Worm (Caenorhabditis elegans) whole organism, young adult: ENCODE measurements around the gene C46F11.6.

Experiments
- B0261.1 ChIP-seq: sonication (generic microtip); optimal IDR thresholded peaks from 2 replicates; lab custom pipeline; 2016; ENCODE audit warnings: mild to moderate bottlenecking, missing genetic modification characterization, moderate library complexity, missing compliant biosample characterization
- D2030.7 ChIP-seq: fragments of 200-800 bp; sonication (Bioruptor generic); IDR thresholded peaks from 2 replicates; pipeline ENCODE4 v1.3.6; 2022; ENCODE audit warnings: missing genetic modification reagents, missing genetic modification characterization, missing compliant biosample characterization
- F49E8.2 ChIP-seq: sonication (generic microtip); optimal IDR thresholded peaks from 3 replicates; lab custom pipeline; 2017; ENCODE audit warnings: missing genetic modification characterization, mild to moderate bottlenecking, missing compliant biosample characterization, antibody characterized with exemption, moderate library complexity; ENCODE audit not compliant: insufficient read depth
- F55B11.4 ChIP-seq: sonication (generic microtip); optimal IDR thresholded peaks from 2 replicates; lab custom pipeline; 2016; ENCODE audit warnings: missing compliant biosample characterization, missing genetic modification characterization, borderline replicate concordance; ENCODE audit not compliant: insufficient read depth
- F57A8.1 ChIP-seq: fragments of 200-800 bp; sonication (Bioruptor generic); optimal IDR thresholded peaks from 2 replicates; lab custom pipeline; 2018; ENCODE audit warnings: mild to moderate bottlenecking, missing genetic modification characterization, moderate library complexity, missing compliant biosample characterization
- T07F8.4 ChIP-seq: sonication (generic microtip); optimal IDR thresholded peaks from 2 replicates; lab custom pipeline; 2016; ENCODE audit warnings: mild to moderate bottlenecking, missing genetic modification characterization, moderate library complexity, missing compliant biosample characterization
- Y53G8AR.9 ChIP-seq: fragments of 200-800 bp; sonication (Bioruptor generic); conservative IDR thresholded peaks from 2 replicates; pipeline ENCODE4 v1.3.6; 2022; ENCODE audit warnings: missing genetic modification reagents, missing genetic modification characterization, missing compliant biosample characterization
- Y56A3A.18 ChIP-seq: fragments of 200-800 bp; sonication (Bioruptor generic); IDR thresholded peaks from 2 replicates; pipeline ENCODE4 v1.3.6; 2022; ENCODE audit warnings: missing genetic modification reagents, missing genetic modification characterization, missing compliant biosample characterization
- ZK185.1 ChIP-seq: sonication (generic microtip); optimal IDR thresholded peaks from 2 replicates; lab custom pipeline; 2016; ENCODE audit warnings: mild to moderate bottlenecking, missing genetic modification characterization, missing compliant biosample characterization; ENCODE audit not compliant: poor library complexity, severe bottlenecking
- ama-1 ChIP-seq, 3 experiments: fragments of 150-350 bp in 1 of 3; sonication (generic microtip) in 2 of 3; optimal IDR thresholded peaks; 2 replicates each; lab custom pipeline; 2014 to 2018; ENCODE audit warnings: missing biosample characterization in 2 of 3, missing genetic modification characterization in 2 of 3, missing genetic modification reagents in 2 of 3
- aptf-2 ChIP-seq: fragments of 200-800 bp; sonication (Bioruptor generic); conservative IDR thresholded peaks from 2 replicates; pipeline ENCODE4 v1.3.6; 2022; ENCODE audit warnings: missing genetic modification reagents, missing genetic modification characterization, missing compliant biosample characterization
- atf-7 ChIP-seq: sonication (generic microtip); optimal IDR thresholded peaks from 2 replicates; lab custom pipeline; 2017; ENCODE audit warnings: mild to moderate bottlenecking, missing genetic modification characterization, missing compliant biosample characterization
- athp-1 ChIP-seq: sonication (generic microtip); optimal IDR thresholded peaks from 2 replicates; lab custom pipeline; 2017; ENCODE audit warnings: mild to moderate bottlenecking, missing genetic modification characterization, missing compliant biosample characterization
- attf-5 ChIP-seq: fragments of 200-800 bp; sonication (Bioruptor generic); optimal IDR thresholded peaks from 2 replicates; lab custom pipeline; 2018; ENCODE audit warnings: mild to moderate bottlenecking, missing genetic modification characterization, missing compliant biosample characterization
- bed-1 ChIP-seq: fragments of 200-800 bp; sonication (Bioruptor generic); IDR thresholded peaks from 2 replicates; pipeline ENCODE4 v1.3.6; 2022; ENCODE audit warnings: missing genetic modification reagents, missing genetic modification characterization, missing compliant biosample characterization
- bed-2 ChIP-seq: fragments of 200-800 bp; sonication (Bioruptor generic); IDR thresholded peaks from 2 replicates; pipeline ENCODE4 v1.3.6; 2022; ENCODE audit warnings: missing genetic modification reagents, missing genetic modification characterization, missing compliant biosample characterization
- cebp-1 ChIP-seq, 2 experiments: fragments of 200-800 bp in 1 of 2; sonication (Bioruptor generic) in 1 of 2; sonication (generic microtip) in 1 of 2; IDR thresholded peaks in 1 of 2; optimal IDR thresholded peaks in 1 of 2; 2 replicates each; pipeline versions ENCODE4 v1.3.6 to Lab custom; 2017 to 2022; ENCODE audit warnings: missing compliant biosample characterization in 2 of 2, missing genetic modification characterization in 2 of 2, mild to moderate bottlenecking in 1 of 2, missing genetic modification reagents in 1 of 2, moderate library complexity in 1 of 2
- die-1 ChIP-seq: sonication (generic microtip); optimal IDR thresholded peaks from 2 replicates; lab custom pipeline; 2016; ENCODE audit warnings: missing genotype, mild to moderate bottlenecking, missing genetic modification characterization, missing compliant biosample characterization
- ets-4 ChIP-seq: fragments of 200-800 bp; sonication (Bioruptor generic); optimal IDR thresholded peaks from 2 replicates; lab custom pipeline; 2018; ENCODE audit warnings: mild to moderate bottlenecking, missing genetic modification characterization, missing compliant biosample characterization
- him-1 ChIP-seq: sonication (generic microtip); optimal IDR thresholded peaks from 2 replicates; lab custom pipeline; 2016; ENCODE audit warnings: missing genotype, missing genetic modification reagents, missing genetic modification characterization, missing compliant biosample characterization
- hmg-1.2 ChIP-seq: fragments of 200-800 bp; sonication (Bioruptor generic); IDR thresholded peaks from 2 replicates; pipeline ENCODE4 v1.3.6; 2022; ENCODE audit warnings: missing genetic modification reagents, missing genetic modification characterization, missing compliant biosample characterization
- hsf-1 ChIP-seq: fragments of 200-800 bp; sonication (Bioruptor generic); IDR thresholded peaks from 2 replicates; pipeline ENCODE4 v1.3.6; 2022; ENCODE audit warnings: missing genetic modification reagents, missing genetic modification characterization, missing compliant biosample characterization
- let-526 ChIP-seq: fragments of 200-800 bp; sonication (Bioruptor generic); IDR thresholded peaks from 2 replicates; pipeline ENCODE4 v1.3.6; 2022; ENCODE audit warnings: missing genetic modification reagents, missing genetic modification characterization, missing compliant biosample characterization
- lin-35 ChIP-seq, 3 experiments: fragments of 150-350 bp in 2 of 3; sonication (generic microtip) in 1 of 3; optimal IDR thresholded peaks; 2 replicates each; lab custom pipeline; 2014 to 2018; ENCODE audit warnings: missing biosample characterization in 3 of 3, missing genetic modification characterization in 3 of 3, missing genetic modification reagents in 3 of 3
- lin-40 ChIP-seq: sonication (generic microtip); optimal IDR thresholded peaks from 2 replicates; lab custom pipeline; 2016; ENCODE audit warnings: missing genetic modification characterization, mild to moderate bottlenecking, missing compliant biosample characterization, missing genotype, missing genetic modification reagents
- lin-54 ChIP-seq: fragments of 200-800 bp; sonication (Bioruptor generic); optimal IDR thresholded peaks from 2 replicates; lab custom pipeline; 2018; ENCODE audit warnings: mild to moderate bottlenecking, missing genetic modification characterization, missing compliant biosample characterization
- lir-1 ChIP-seq: fragments of 200-800 bp; sonication (Bioruptor generic); conservative IDR thresholded peaks from 2 replicates; pipeline ENCODE4 v1.3.6; 2022; ENCODE audit warnings: missing genetic modification reagents, missing genetic modification characterization, missing compliant biosample characterization
- lsy-27 ChIP-seq: sonication (generic microtip); optimal IDR thresholded peaks from 2 replicates; lab custom pipeline; 2017; ENCODE audit warnings: missing genetic modification characterization, mild to moderate bottlenecking, missing compliant biosample characterization, antibody characterized with exemption, missing genotype, borderline replicate concordance; ENCODE audit not compliant: insufficient read depth
- madf-10 ChIP-seq: sonication (generic microtip); optimal IDR thresholded peaks from 2 replicates; lab custom pipeline; 2016; ENCODE audit warnings: mild to moderate bottlenecking, missing genetic modification characterization, missing compliant biosample characterization
- madf-3 ChIP-seq: fragments of 200-800 bp; sonication (Bioruptor generic); IDR thresholded peaks from 2 replicates; pipeline ENCODE4 v1.3.6; 2022; ENCODE audit warnings: missing genetic modification reagents, missing genetic modification characterization, missing compliant biosample characterization
- madf-6 ChIP-seq: fragments of 200-800 bp; sonication (Bioruptor generic); IDR thresholded peaks from 2 replicates; pipeline ENCODE4 v1.3.6; 2022; ENCODE audit warnings: missing genetic modification reagents, missing genetic modification characterization, missing compliant biosample characterization
- mcd-1 ChIP-seq: fragments of 200-800 bp; sonication (Bioruptor generic); IDR thresholded peaks from 2 replicates; pipeline ENCODE4 v1.3.6; 2022; ENCODE audit warnings: missing genetic modification reagents, missing genetic modification characterization, missing compliant biosample characterization
- mel-28 ChIP-seq: sonication (generic microtip); optimal IDR thresholded peaks from 2 replicates; lab custom pipeline; 2016; ENCODE audit warnings: borderline replicate concordance, mild to moderate bottlenecking, missing genetic modification characterization, missing compliant biosample characterization
- nfya-2 ChIP-seq: fragments of 200-800 bp; sonication (Bioruptor generic); IDR thresholded peaks from 2 replicates; pipeline ENCODE4 v1.3.6; 2022; ENCODE audit warnings: missing genetic modification reagents, missing genetic modification characterization, missing compliant biosample characterization
- nfyb-1 ChIP-seq: fragments of 200-800 bp; sonication (Bioruptor generic); IDR thresholded peaks from 2 replicates; pipeline ENCODE4 v1.3.6; 2022; ENCODE audit warnings: missing genetic modification reagents, missing genetic modification characterization, missing compliant biosample characterization
- nhr-80 ChIP-seq: sonication (generic microtip); optimal IDR thresholded peaks from 2 replicates; lab custom pipeline; 2016; ENCODE audit warnings: missing genetic modification characterization, missing compliant biosample characterization
- rpc-1 ChIP-seq, 2 experiments: fragments of 150-350 bp in 1 of 2; sonication (generic microtip) in 1 of 2; optimal IDR thresholded peaks; 2 replicates each; lab custom pipeline; 2014 to 2018; ENCODE audit warnings: missing biosample characterization in 1 of 2, missing genetic modification characterization in 1 of 2, missing genetic modification reagents in 1 of 2, missing genotype in 1 of 2
- snpc-1.1 ChIP-seq: sonication (generic microtip); optimal IDR thresholded peaks from 2 replicates; lab custom pipeline; 2017; ENCODE audit warnings: missing genetic modification characterization, mild to moderate bottlenecking, missing compliant biosample characterization, antibody characterized with exemption, moderate library complexity, missing genotype, missing genetic modification reagents; ENCODE audit not compliant: insufficient read depth
- snpc-1.3 ChIP-seq: sonication (generic microtip); optimal IDR thresholded peaks from 2 replicates; lab custom pipeline; 2017; ENCODE audit warnings: missing genetic modification characterization, mild to moderate bottlenecking, missing compliant biosample characterization, antibody characterized with exemption, moderate library complexity, missing genotype, missing genetic modification reagents; ENCODE audit not compliant: insufficient read depth
- zim-3 ChIP-seq: sonication (generic microtip); optimal IDR thresholded peaks from 2 replicates; lab custom pipeline; 2017; ENCODE audit warnings: mild to moderate bottlenecking, missing genetic modification characterization, moderate library complexity, missing compliant biosample characterization
- ztf-26 ChIP-seq: sonication (generic microtip); optimal IDR thresholded peaks from 2 replicates; lab custom pipeline; 2017; ENCODE audit warnings: missing genetic modification characterization, missing compliant biosample characterization

C46F11.6 gene

DNA sequence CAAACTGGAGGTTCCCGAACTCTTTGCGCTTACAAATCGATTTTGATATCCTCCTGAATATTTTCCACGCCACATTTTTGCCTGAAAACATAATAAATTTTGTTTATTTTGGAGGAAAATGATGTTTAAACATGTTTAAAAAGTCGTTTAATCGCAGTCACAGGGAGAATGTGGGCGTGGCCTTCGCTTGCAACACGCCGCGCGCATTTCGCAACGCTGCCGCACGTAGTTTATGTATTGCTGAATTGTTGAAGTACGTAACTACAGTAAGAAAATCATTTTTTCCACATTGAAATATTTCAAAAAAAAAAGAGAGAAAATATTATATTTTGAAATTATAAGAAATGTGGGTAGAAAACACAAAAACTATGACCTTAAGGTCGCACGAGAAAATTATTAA is 6.0 kb downstream of the C46F11.6 start, which contains the start of gene C46F11.4:
TSS of gene C46F11.4 (minus strand) at position 81 of the 400 bp plus-strand sequence.
- TF ChIP-seq nfyb-1 (GFP tag; lab: Robert Waterston, UW) (0 out of 2 replicates have a peak, but pooled peaks have one; percentile 34), lin-54 (GFP tag; lab: Kevin White, UChicago) (peak; percentile 28), lir-1 (GFP tag; lab: Robert Waterston, UW) (no peak), attf-5 (GFP tag; lab: Kevin White, UChicago) (peak; percentile 26), Y53G8AR.9 (0 out of 2 replicates have a peak, but pooled peaks have one; percentile 28), rpc-1 (optimal IDR thresholded peaks at IDR 0.05; lab: Kevin White, UChicago) (peak; percentile 46), rpc-1 (tag; optimal IDR thresholded peaks at IDR 0.05; lab: Kevin White, UChicago) (no peak), ZK185.1 (tag; lab: Kevin White, UChicago) (peak; percentile 38), madf-6 (GFP tag; lab: Robert Waterston, UW) (peak; percentile 61), lin-35 (GFP tag; optimal IDR thresholded peaks at IDR 0.05; lab: Kevin White, UChicago) (peak in 1 of 3 experiments; percentile 39), athp-1 (no peak), him-1 (tag; lab: Kevin White, UChicago) (peak; percentile 66), Y56A3A.18 (no peak), snpc-1.3 (tag; lab: Kevin White, UChicago) (peak; percentile 10), madf-10 (tag; lab: Kevin White, UChicago) (peak; percentile 6), F49E8.2 (tag; lab: Kevin White, UChicago) (peak; percentile 32), cebp-1 (GFP tag; IDR thresholded peaks at IDR 0.05; lab: Robert Waterston, UW) (peak; percentile 32; the same call in 1 of the 2 replicates), cebp-1 (tag; optimal IDR thresholded peaks at IDR 0.05; lab: Kevin White, UChicago) (peak; percentile 87), bed-1 (GFP tag; lab: Robert Waterston, UW) (no peak)

DNA sequence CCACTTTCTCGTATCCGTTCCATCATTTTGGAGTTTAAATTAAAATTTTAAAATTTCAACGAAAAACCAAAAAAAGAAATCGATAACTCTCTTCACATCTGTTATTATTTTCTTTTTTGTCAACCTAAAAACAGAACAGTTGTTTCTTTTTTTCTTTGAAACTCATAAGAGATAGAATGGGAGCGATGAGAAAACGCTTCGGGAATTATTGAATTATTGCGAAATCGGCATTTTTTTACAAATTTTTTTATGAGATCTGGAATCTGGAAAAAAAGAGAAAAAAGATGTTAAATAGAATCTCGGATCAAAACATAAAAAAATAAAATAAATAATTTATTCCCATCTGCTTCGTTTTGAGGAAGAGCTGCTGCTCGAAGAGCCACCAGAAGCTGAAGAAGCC is 12.8 kb downstream of the C46F11.6 start, which contains the start of gene C46F11.5:
TSS of gene C46F11.5 (minus strand) at position 128 of the 400 bp plus-strand sequence.
- TF ChIP-seq let-526 (GFP tag; lab: Robert Waterston, UW) (no peak), cebp-1 (GFP tag; IDR thresholded peaks at IDR 0.05; lab: Robert Waterston, UW) (peak; percentile 75), cebp-1 (tag; optimal IDR thresholded peaks at IDR 0.05; lab: Kevin White, UChicago) (peak; percentile 97)

DNA sequence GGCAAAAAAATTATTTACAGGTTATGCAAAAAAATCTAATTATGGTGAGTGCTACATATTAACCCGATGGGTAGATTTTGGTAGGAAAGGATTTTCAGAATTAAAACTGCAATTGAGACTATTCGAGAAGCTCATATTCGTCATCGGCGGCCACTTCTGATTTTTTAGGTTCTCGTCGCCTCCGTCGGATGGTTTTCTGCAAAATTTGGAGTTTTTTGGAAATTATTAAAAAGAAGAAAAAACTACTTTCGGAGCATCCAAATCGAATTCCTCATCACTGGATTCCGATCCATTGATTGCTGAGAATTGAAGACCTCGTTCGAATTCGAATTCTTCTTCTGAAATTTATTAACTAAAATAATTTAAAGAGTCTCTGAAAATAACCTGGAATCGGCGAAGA is 17.3 kb downstream of the C46F11.6 start:
- TF ChIP-seq bed-2: no peak
- no peak for TF ChIP-seq F55B11.4 (tag; lab: Kevin White, UChicago)
- TF ChIP-seq aptf-2: no peak
- no peak for TF ChIP-seq athp-1
- TF ChIP-seq cebp-1 (GFP tag; IDR thresholded peaks at IDR 0.05; lab: Robert Waterston, UW): no peak
- peak; percentile 14 for TF ChIP-seq cebp-1 (tag; optimal IDR thresholded peaks at IDR 0.05; lab: Kevin White, UChicago)
- TF ChIP-seq lin-40: peak; percentile 18
- TF ChIP-seq F57A8.1 (GFP tag; lab: Kevin White, UChicago): no peak
- TF ChIP-seq snpc-1.3 (tag; lab: Kevin White, UChicago): no peak
- TF ChIP-seq lsy-27 (tag; lab: Kevin White, UChicago): no peak
- peak; percentile 26 for TF ChIP-seq madf-6 (GFP tag; lab: Robert Waterston, UW)
- no peak for TF ChIP-seq T07F8.4
- no peak for TF ChIP-seq B0261.1 (tag; lab: Kevin White, UChicago)
- no peak for TF ChIP-seq hmg-1.2
- TF ChIP-seq atf-7: peak; percentile 2
- no peak for TF ChIP-seq mel-28 (tag; lab: Kevin White, UChicago)
- no peak for TF ChIP-seq lin-54 (GFP tag; lab: Kevin White, UChicago)
- no peak for TF ChIP-seq ama-1 (optimal IDR thresholded peaks at IDR 0.05; lab: Kevin White, UChicago)
- TF ChIP-seq ama-1 (GFP tag; optimal IDR thresholded peaks at IDR 0.05; lab: Kevin White, UChicago): no peak
- TF ChIP-seq ets-4 (GFP tag; lab: Kevin White, UChicago): no peak
- no peak for TF ChIP-seq nhr-80 (tag; lab: Kevin White, UChicago)
- no peak for TF ChIP-seq mcd-1
- no peak for TF ChIP-seq ztf-26
- no peak for TF ChIP-seq D2030.7 (GFP tag; lab: Robert Waterston, UW)
- no peak for TF ChIP-seq nfya-2 (GFP tag; lab: Robert Waterston, UW)
- no peak for TF ChIP-seq snpc-1.1 (tag; lab: Kevin White, UChicago)
- TF ChIP-seq hsf-1 (GFP tag; lab: Robert Waterston, UW): no peak
- no peak for TF ChIP-seq die-1 (tag; lab: Kevin White, UChicago)
- no peak for TF ChIP-seq madf-3
- TF ChIP-seq zim-3 (tag; lab: Kevin White, UChicago): no peak
